Worm (Caenorhabditis elegans) whole organism, late embryonic: Measurements from ENCODE around the gene acp-6.

Source experiments
- F13H6.1 ChIP-seq: sonication (generic microtip); optimal IDR thresholded peaks from 2 replicates; lab custom pipeline; 2016; ENCODE audit warnings: missing genetic modification characterization, missing compliant biosample characterization
- K02D7.2 ChIP-seq: sonication (generic microtip); optimal IDR thresholded peaks from 2 replicates; lab custom pipeline; 2017; ENCODE audit warnings: mild to moderate bottlenecking, missing genetic modification characterization, missing compliant biosample characterization
- K09A11.1 ChIP-seq: sonication (generic microtip); optimal IDR thresholded peaks from 2 replicates; lab custom pipeline; 2017; ENCODE audit warnings: antibody characterized with exemption, mild to moderate bottlenecking, missing genetic modification characterization, missing compliant biosample characterization; ENCODE audit not compliant: insufficient read depth
- Y22D7AL.16 ChIP-seq: sonication (generic microtip); optimal IDR thresholded peaks from 2 replicates; lab custom pipeline; 2016; ENCODE audit warnings: missing genetic modification characterization, missing compliant biosample characterization
- ceh-18 ChIP-seq: sonication (generic microtip); optimal IDR thresholded peaks from 2 replicates; lab custom pipeline; 2016; ENCODE audit warnings: missing genetic modification characterization, missing compliant biosample characterization
- ceh-19 ChIP-seq: fragments of 200-800 bp; sonication (Bioruptor generic); optimal IDR thresholded peaks from 2 replicates; lab custom pipeline; 2018; ENCODE audit warnings: mild to moderate bottlenecking, missing genetic modification characterization, missing compliant biosample characterization
- ceh-2 ChIP-seq: sonication (generic microtip); optimal IDR thresholded peaks from 2 replicates; lab custom pipeline; 2016; ENCODE audit warnings: missing genotype, missing genetic modification characterization, missing compliant biosample characterization
- ceh-24 ChIP-seq: sonication (generic microtip); optimal IDR thresholded peaks from 2 replicates; lab custom pipeline; 2016; ENCODE audit warnings: mild to moderate bottlenecking, missing genetic modification characterization, missing compliant biosample characterization
- ceh-30 ChIP-seq: fragments of 150-350 bp; optimal IDR thresholded peaks from 2 replicates; lab custom pipeline; 2014; ENCODE audit warnings: missing biosample characterization, missing genetic modification characterization
- ceh-31 ChIP-seq: sonication (generic microtip); optimal IDR thresholded peaks from 2 replicates; lab custom pipeline; 2016; ENCODE audit warnings: missing genetic modification characterization, missing compliant biosample characterization
- ceh-34 ChIP-seq: sonication (generic microtip); optimal IDR thresholded peaks from 2 replicates; lab custom pipeline; 2016; ENCODE audit warnings: mild to moderate bottlenecking, missing genetic modification characterization, missing compliant biosample characterization
- ceh-45 ChIP-seq: fragments of 200-800 bp; sonication (Bioruptor generic); IDR thresholded peaks from 2 replicates; pipeline ENCODE4 v1.3.6; 2022; ENCODE audit warnings: missing genetic modification reagents, missing genetic modification characterization, missing compliant biosample characterization
- ceh-48 ChIP-seq: sonication (generic microtip); optimal IDR thresholded peaks from 2 replicates; lab custom pipeline; 2016; ENCODE audit warnings: missing genetic modification characterization, inconsistent platforms, missing compliant biosample characterization
- ceh-6 ChIP-seq: fragments of 200-800 bp; sonication (Bioruptor generic); optimal IDR thresholded peaks from 2 replicates; lab custom pipeline; 2018; ENCODE audit warnings: mild to moderate bottlenecking, missing genetic modification characterization, missing compliant biosample characterization
- ceh-9 ChIP-seq: sonication (generic microtip); optimal IDR thresholded peaks from 2 replicates; lab custom pipeline; 2016; ENCODE audit warnings: mild to moderate bottlenecking, missing genetic modification characterization, inconsistent platforms, missing compliant biosample characterization
- che-1 ChIP-seq: sonication (generic microtip); optimal IDR thresholded peaks from 2 replicates; lab custom pipeline; 2016; ENCODE audit warnings: mild to moderate bottlenecking, missing genetic modification characterization, missing compliant biosample characterization
- dmd-4 ChIP-seq: sonication (generic microtip); optimal IDR thresholded peaks from 2 replicates; lab custom pipeline; 2016; ENCODE audit warnings: borderline replicate concordance, missing genetic modification characterization, missing compliant biosample characterization
- dve-1 ChIP-seq: sonication (generic microtip); optimal IDR thresholded peaks from 2 replicates; lab custom pipeline; 2017; ENCODE audit warnings: antibody characterized with exemption, mild to moderate bottlenecking, missing genetic modification characterization, missing compliant biosample characterization
- ets-4 ChIP-seq: sonication (generic microtip); optimal IDR thresholded peaks from 2 replicates; lab custom pipeline; 2016; ENCODE audit warnings: missing genetic modification characterization, missing compliant biosample characterization
- fkh-10 ChIP-seq: fragments of 150-350 bp; optimal IDR thresholded peaks from 2 replicates; lab custom pipeline; 2014; ENCODE audit warnings: missing biosample characterization, missing genetic modification reagents, missing genetic modification characterization
- hlh-15 ChIP-seq: sonication (generic microtip); optimal IDR thresholded peaks from 2 replicates; lab custom pipeline; 2016; ENCODE audit warnings: missing genetic modification characterization, missing compliant biosample characterization
- hlh-6 ChIP-seq: sonication (generic microtip); optimal IDR thresholded peaks from 2 replicates; lab custom pipeline; 2016; ENCODE audit warnings: missing genotype, missing genetic modification characterization, missing compliant biosample characterization
- hlh-8 ChIP-seq: sonication (generic microtip); optimal IDR thresholded peaks from 2 replicates; lab custom pipeline; 2016; ENCODE audit warnings: missing genotype, missing genetic modification characterization, missing compliant biosample characterization
- lim-6 ChIP-seq: sonication (generic microtip); optimal IDR thresholded peaks from 2 replicates; lab custom pipeline; 2016; ENCODE audit warnings: missing genetic modification characterization, missing compliant biosample characterization
- madf-2 ChIP-seq: sonication (generic microtip); optimal IDR thresholded peaks from 2 replicates; lab custom pipeline; 2017; ENCODE audit warnings: missing genetic modification characterization, missing compliant biosample characterization
- nhr-11 ChIP-seq: fragments of 150-350 bp; optimal IDR thresholded peaks from 2 replicates; lab custom pipeline; 2014; ENCODE audit warnings: missing biosample characterization, missing genetic modification characterization
- pqm-1 ChIP-seq: sonication (generic microtip); optimal IDR thresholded peaks from 2 replicates; lab custom pipeline; 2016; ENCODE audit warnings: missing genetic modification characterization, missing compliant biosample characterization
- sdc-2 ChIP-seq: sonication (generic microtip); optimal IDR thresholded peaks from 2 replicates; lab custom pipeline; 2016; ENCODE audit warnings: missing genotype, missing genetic modification characterization, missing compliant biosample characterization
- sox-2 ChIP-seq: fragments of 200-800 bp; sonication (Bioruptor generic); IDR thresholded peaks from 2 replicates; pipeline ENCODE4 v1.3.6; 2022; ENCODE audit warnings: missing genetic modification reagents, missing genetic modification characterization, missing compliant biosample characterization
- syd-9 ChIP-seq: sonication (generic microtip); optimal IDR thresholded peaks from 2 replicates; lab custom pipeline; 2016; ENCODE audit warnings: mild to moderate bottlenecking, missing genetic modification characterization, moderate library complexity, missing compliant biosample characterization
- tbx-7 ChIP-seq: sonication (generic microtip); optimal IDR thresholded peaks from 2 replicates; lab custom pipeline; 2016; ENCODE audit warnings: missing genotype, missing genetic modification characterization, missing compliant biosample characterization
- ttx-3 ChIP-seq: sonication (generic microtip); optimal IDR thresholded peaks from 2 replicates; lab custom pipeline; 2016; ENCODE audit warnings: missing genetic modification reagents, missing genetic modification characterization, missing compliant biosample characterization
- unc-3 ChIP-seq, 2 experiments: fragments of 200-800 bp in 1 of 2; sonication (Bioruptor generic) in 1 of 2; sonication (generic microtip) in 1 of 2; conservative IDR thresholded peaks in 1 of 2; optimal IDR thresholded peaks in 1 of 2; 2 replicates each; pipeline versions ENCODE4 v1.3.6 to Lab custom; 2016 to 2022; ENCODE audit warnings: missing compliant biosample characterization in 2 of 2, missing genetic modification characterization in 2 of 2, missing genetic modification reagents in 1 of 2
- unc-42 ChIP-seq: sonication (generic microtip); optimal IDR thresholded peaks from 2 replicates; lab custom pipeline; 2016; ENCODE audit warnings: missing genotype, missing genetic modification characterization, missing compliant biosample characterization
- zip-5 ChIP-seq: sonication (generic microtip); optimal IDR thresholded peaks from 2 replicates; lab custom pipeline; 2016; ENCODE audit warnings: missing genetic modification characterization, missing compliant biosample characterization

acp-6 gene

ce11 chrIV:6464005-6464404, 38.1 kb upstream of the acp-6 start, which contains the start of gene acr-25:
TSS of gene acr-25 (plus strand) at chrIV:6464305.
- TF ChIP-seq lim-6 (tag; lab: Kevin White, UChicago): no peak
- no peak for TF ChIP-seq ceh-2
- no peak for TF ChIP-seq hlh-15 (tag; lab: Kevin White, UChicago)

- no peak for TF ChIP-seq dmd-4 (tag; lab: Kevin White, UChicago)
- TF ChIP-seq ceh-45: no peak
- TF ChIP-seq ceh-31 (tag; lab: Kevin White, UChicago): no peak
- TF ChIP-seq ceh-48 (tag; lab: Kevin White, UChicago): no peak
- TF ChIP-seq ceh-30: no peak
- TF ChIP-seq hlh-8: no peak
- no peak for TF ChIP-seq ttx-3 (tag; lab: Kevin White, UChicago)
- no peak for TF ChIP-seq unc-3 (GFP tag; conservative IDR thresholded peaks at IDR 0.05; lab: Robert Waterston, UW)
- TF ChIP-seq unc-3 (tag; optimal IDR thresholded peaks at IDR 0.05; lab: Kevin White, UChicago): no peak
- no peak for TF ChIP-seq ceh-24
- TF ChIP-seq fkh-10 (GFP tag; lab: Kevin White, UChicago): no peak
- TF ChIP-seq ceh-19 (GFP tag; lab: Kevin White, UChicago): no peak
Measured at ce11 chrIV:6460596-6460995, 34.7 kb upstream of the acp-6 start.

- no peak for TF ChIP-seq madf-2 (tag; lab: Kevin White, UChicago)
- no peak for TF ChIP-seq zip-5 (tag; lab: Kevin White, UChicago)
- no peak for TF ChIP-seq ceh-31 (tag; lab: Kevin White, UChicago)
- TF ChIP-seq nhr-11 (tag; lab: Kevin White, UChicago): no peak
- no peak for TF ChIP-seq che-1 (tag; lab: Kevin White, UChicago)
- TF ChIP-seq K02D7.2 (tag; lab: Kevin White, UChicago): no peak
- TF ChIP-seq ceh-9 (tag; lab: Kevin White, UChicago): no peak
- no peak for TF ChIP-seq ceh-24
- TF ChIP-seq tbx-7 (tag; lab: Kevin White, UChicago): no peak
- TF ChIP-seq, all 69 proteins: peak for 0
Measured at ce11 chrIV:6457472-6457871, 31.5 kb upstream of the acp-6 start, which contains the start of gene lgc-10. TSS of gene lgc-10 (minus strand) at chrIV:6457572.

ce11 chrIV:6443018-6443417, 17.1 kb upstream of the acp-6 start:
- TF ChIP-seq unc-3 (GFP tag; conservative IDR thresholded peaks at IDR 0.05; lab: Robert Waterston, UW) (no peak), unc-3 (tag; optimal IDR thresholded peaks at IDR 0.05; lab: Kevin White, UChicago) (no peak), sox-2 (GFP tag; lab: Robert Waterston, UW) (no peak), dve-1 (tag; lab: Kevin White, UChicago) (no peak)

ce11 chrIV:6442016-6442618, 16.2 kb upstream of the acp-6 start:
- TF ChIP-seq ceh-6 (no peak), ceh-45 (no peak), pqm-1 (tag; lab: Kevin White, UChicago) (no peak), ceh-24 (no peak), sdc-2 (no peak), Y22D7AL.16 (tag; lab: Kevin White, UChicago) (no peak), hlh-6 (tag; lab: Kevin White, UChicago) (no peak), dve-1 (tag; lab: Kevin White, UChicago) (no peak)

- TF ChIP-seq K09A11.1 (tag; lab: Kevin White, UChicago): no peak
- no peak for TF ChIP-seq hlh-8
- no peak for TF ChIP-seq syd-9
- TF ChIP-seq ets-4 (tag; lab: Kevin White, UChicago): no peak
- no peak for TF ChIP-seq unc-42 (tag; lab: Kevin White, UChicago)
- no peak for TF ChIP-seq hlh-6 (tag; lab: Kevin White, UChicago)
- TF ChIP-seq lim-6 (tag; lab: Kevin White, UChicago): no peak
- no peak for TF ChIP-seq ceh-30
- no peak for TF ChIP-seq ceh-18 (tag; lab: Kevin White, UChicago)
- TF ChIP-seq ceh-48 (tag; lab: Kevin White, UChicago): no peak
- no peak for TF ChIP-seq F13H6.1 (tag; lab: Kevin White, UChicago)
- no peak for TF ChIP-seq ceh-34 (tag; lab: Kevin White, UChicago)
- TF ChIP-seq ceh-6: no peak
Measured at ce11 chrIV:6441601-6442000, 15.7 kb upstream of the acp-6 start, which contains the start of gene Y73B6BL.31. TSS of gene Y73B6BL.31 (plus strand) at chrIV:6441901.
